Worm (Caenorhabditis elegans): ENCODE data around the gene srab-13.

ce11 chrV:2035545-2035944 lies 7.9 kb upstream of the srab-13 start, which contains the start of gene srab-23:
- no peak for TF ChIP-seq ama-1 (optimal IDR thresholded peaks at IDR 0.05)
- no peak for TF ChIP-seq B0310.2 (tag; optimal IDR thresholded peaks at IDR 0.05)
- TF ChIP-seq flt-1 (GFP tag; IDR thresholded peaks at IDR 0.05): no peak
